Worm (Caenorhabditis elegans): ENCODE results near the gene sra-14.

Gene sra-14

ce11 chrII:12897942-12898341, 12.9 kb downstream of the sra-14 start, which contains the start of gene clec-64:
clec-64 (plus strand) TSS chrII:12898242.
- no peak for TF ChIP-seq Y55F3AM.14 (GFP tag; optimal IDR thresholded peaks at IDR 0.05)
- TF ChIP-seq fos-1 (tag; optimal IDR thresholded peaks at IDR 0.05): peak; percentile 32
- TF ChIP-seq ama-1 (optimal IDR thresholded peaks at IDR 0.05): no peak
- no peak for TF ChIP-seq unc-55 (GFP tag; optimal IDR thresholded peaks at IDR 0.05)
- no peak for TF ChIP-seq aly-2 (tag; optimal IDR thresholded peaks at IDR 0.05)
- no peak for TF ChIP-seq lin-39 (tag; optimal IDR thresholded peaks at IDR 0.05)

DNA sequence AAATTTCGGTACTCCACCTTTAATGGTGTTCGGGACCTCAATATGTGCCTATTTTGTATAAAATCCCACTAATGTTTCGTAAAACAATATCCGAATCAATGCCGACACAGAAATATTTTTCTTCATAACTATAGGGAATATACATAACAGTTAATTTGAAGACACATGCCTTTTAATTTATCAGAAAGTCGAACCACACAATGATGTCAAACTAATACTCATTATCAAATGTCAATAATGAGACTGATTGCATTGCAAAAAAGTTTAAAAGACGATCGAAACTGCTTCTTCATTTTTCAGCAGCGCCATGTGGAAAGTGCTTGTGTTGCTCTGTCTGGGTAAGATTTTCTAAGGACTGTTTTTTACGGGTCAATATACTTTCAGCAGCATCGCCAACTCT, 16.0 kb downstream of the sra-14 start, which contains the start of gene clec-65:
Gene clec-65, plus strand, starts transcription at position 301 of the 400 bp plus-strand sequence.
- TF ChIP-seq F13H6.1 (tag; optimal IDR thresholded peaks at IDR 0.05) (no peak), fos-1 (tag; optimal IDR thresholded peaks at IDR 0.05) (peak; percentile 70), nhr-10 (tag; optimal IDR thresholded peaks at IDR 0.05) (no peak), lin-13 (GFP tag; optimal IDR thresholded peaks at IDR 0.05) (no peak), nhr-237 (tag; optimal IDR thresholded peaks at IDR 0.05) (no peak)

DNA sequence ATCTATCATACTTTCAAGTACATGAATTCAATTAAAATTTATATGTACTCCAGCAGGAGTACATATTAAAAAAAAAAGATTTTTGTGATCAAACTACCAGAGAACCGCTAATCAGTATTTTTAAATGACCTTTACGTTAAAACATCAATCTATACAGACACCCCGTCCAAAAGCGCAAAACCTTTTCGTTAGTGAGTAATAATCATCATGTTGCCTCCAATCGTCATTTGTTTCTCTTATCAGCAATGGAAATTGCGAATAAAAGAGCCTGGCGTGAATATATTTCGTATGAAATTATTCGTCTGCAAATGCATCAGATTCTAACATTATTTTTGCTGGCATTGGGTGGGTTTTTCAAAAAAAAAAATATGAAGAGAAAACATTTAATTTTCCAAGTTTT, 19.1 kb downstream of the sra-14 start, which contains the start of gene clec-66:
Gene clec-66, plus strand, starts transcription at position 225 of the 400 bp plus-strand sequence.
- no peak for TF ChIP-seq gmeb-1 (tag; optimal IDR thresholded peaks at IDR 0.05)
- TF ChIP-seq fos-1 (tag; optimal IDR thresholded peaks at IDR 0.05): peak; percentile 91

DNA sequence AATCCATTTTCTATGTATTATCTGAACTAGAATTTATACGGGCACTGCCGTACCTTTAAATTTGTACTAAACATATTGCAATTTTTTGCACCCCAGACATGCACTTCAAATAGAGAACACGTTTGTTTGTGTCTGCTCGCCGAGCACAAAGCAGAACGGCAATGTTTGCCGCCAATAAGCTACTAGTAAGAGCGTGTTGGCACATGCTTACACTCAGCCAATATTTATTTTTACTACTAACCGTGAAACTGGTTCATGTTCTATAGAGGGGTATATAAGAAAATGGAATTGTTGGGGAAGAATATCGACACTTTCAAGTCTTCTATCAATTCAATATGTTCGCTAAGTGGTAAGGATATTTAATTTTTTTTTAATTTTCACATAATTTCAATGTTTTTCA, 22.0 kb downstream of the sra-14 start, which contains the start of gene nspb-11:
Gene nspb-11, plus strand, starts transcription at position 301 of the 400 bp plus-strand sequence.
- no peak for TF ChIP-seq elt-3 (tag; optimal IDR thresholded peaks at IDR 0.05)
- TF ChIP-seq gmeb-1 (tag; optimal IDR thresholded peaks at IDR 0.05): no peak
- no peak for TF ChIP-seq ceh-82 (tag; optimal IDR thresholded peaks at IDR 0.05)
- TF ChIP-seq nhr-6 (tag; optimal IDR thresholded peaks at IDR 0.05): no peak
- TF ChIP-seq dmd-4 (tag; optimal IDR thresholded peaks at IDR 0.05): no peak
- TF ChIP-seq nhr-129 (tag; optimal IDR thresholded peaks at IDR 0.05): no peak
- no peak for TF ChIP-seq C34F6.9 (tag; optimal IDR thresholded peaks at IDR 0.05)
- TF ChIP-seq R02D3.7 (tag; optimal IDR thresholded peaks at IDR 0.05): no peak
- TF ChIP-seq elt-1 (tag; optimal IDR thresholded peaks at IDR 0.05): no peak

ce11 chrII:12908779-12909178, 23.7 kb downstream of the sra-14 start, which contains the start of gene ddn-2:
ddn-2 (plus strand) TSS chrII:12909079.
- TF ChIP-seq nhr-77 (tag; optimal IDR thresholded peaks at IDR 0.05) (no peak), zag-1 (tag; optimal IDR thresholded peaks at IDR 0.05) (no peak), ceh-82 (tag; optimal IDR thresholded peaks at IDR 0.05) (no peak), blmp-1 (tag; optimal IDR thresholded peaks at IDR 0.05; ENCODE audit: insufficient read depth) (no peak), C34F6.9 (tag; optimal IDR thresholded peaks at IDR 0.05) (no peak), nhr-25 (tag; optimal IDR thresholded peaks at IDR 0.05) (no peak), dmd-4 (tag; optimal IDR thresholded peaks at IDR 0.05) (no peak), unc-39 (tag; optimal IDR thresholded peaks at IDR 0.05) (no peak), lsy-2 (tag; optimal IDR thresholded peaks at IDR 0.05) (no peak)

- TF ChIP-seq sma-3 (GFP tag; optimal IDR thresholded peaks at IDR 0.05) (peak; percentile 60), lsy-2 (tag; optimal IDR thresholded peaks at IDR 0.05) (peak; percentile 8 to 74), lin-11 (tag; optimal IDR thresholded peaks at IDR 0.05) (no peak), mdl-1 (tag; optimal IDR thresholded peaks at IDR 0.05) (no peak), ceh-16 (tag; optimal IDR thresholded peaks at IDR 0.05) (peak; percentile 2), nhr-6 (tag; optimal IDR thresholded peaks at IDR 0.05) (no peak), fos-1 (tag; optimal IDR thresholded peaks at IDR 0.05) (peak; percentile 30), nhr-21 (tag; optimal IDR thresholded peaks at IDR 0.05) (peak; percentile 12), nhr-129 (tag; optimal IDR thresholded peaks at IDR 0.05) (no peak), nhr-12 (tag; optimal IDR thresholded peaks at IDR 0.05) (no peak), mbf-1 (tag; optimal IDR thresholded peaks at IDR 0.05) (no peak), gmeb-1 (tag; optimal IDR thresholded peaks at IDR 0.05) (peak; percentile 91), Y55F3AM.14 (GFP tag; optimal IDR thresholded peaks at IDR 0.05) (no peak), unc-55 (GFP tag; optimal IDR thresholded peaks at IDR 0.05) (peak; percentile 55), sma-9 (GFP tag; optimal IDR thresholded peaks at IDR 0.05) (peak; percentile 47), sma-9 (tag; optimal IDR thresholded peaks at IDR 0.05) (no peak), C34F6.9 (tag; optimal IDR thresholded peaks at IDR 0.05) (peak; percentile 46), nhr-25 (tag; optimal IDR thresholded peaks at IDR 0.05) (peak; percentile 36), F13H6.1 (tag; optimal IDR thresholded peaks at IDR 0.05) (peak; percentile 6)
These were observed 29.5 kb downstream of the sra-14 start, which contains the start of gene F35C5.12 for ce11 chrII:12914514-12915075. F35C5.12 (minus strand) TSS chrII:12914564.
